Fruit fly (Drosophila melanogaster): Measurements from ENCODE around the gene CG42680.

Gene CG42680

DNA sequence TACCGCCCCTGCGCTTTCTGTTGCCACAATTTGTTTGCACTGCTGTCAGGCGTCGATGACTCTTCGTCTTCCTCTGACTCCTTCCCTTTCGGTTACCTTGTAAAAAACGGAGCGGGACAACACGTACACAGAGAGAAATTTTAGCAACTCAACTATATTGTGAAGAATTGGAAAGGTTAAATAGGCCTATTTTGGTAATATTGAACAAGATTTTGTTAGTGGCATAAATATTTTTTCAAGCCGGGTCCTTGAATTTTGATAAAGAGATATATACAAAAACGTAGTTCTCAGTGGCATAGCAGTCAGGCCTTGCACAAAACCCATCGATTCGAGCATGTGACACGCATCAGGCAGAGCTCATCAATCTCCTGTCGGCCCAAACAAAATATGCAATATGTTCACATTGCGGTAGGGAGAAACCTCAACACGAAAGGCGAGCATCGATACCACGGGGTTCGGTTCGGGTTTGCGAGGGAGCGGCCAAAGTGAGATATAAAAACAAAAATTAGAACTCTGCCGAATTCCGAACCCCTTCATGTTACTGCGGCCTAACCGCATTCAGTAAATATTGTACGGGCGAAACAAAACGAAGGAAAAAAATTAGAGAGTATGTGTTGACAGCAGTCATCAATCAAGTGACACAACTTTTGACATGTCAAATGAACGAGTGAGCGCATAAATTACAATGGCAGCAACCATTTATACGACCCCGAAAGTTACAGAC, 34.0 kb downstream of the CG42680 start (continued):
- TF ChIP-seq slou (GFP tag; optimal IDR thresholded peaks at IDR 0.05) (no peak), CG33557 (GFP tag; optimal IDR thresholded peaks at IDR 0.05) (peak; percentile 70)

dm6 chr2L:14552819-14553218, 35.2 kb downstream of the CG42680 start:
- TF ChIP-seq sens (GFP tag): peak; percentile 24
- no peak for TF ChIP-seq sc (optimal IDR thresholded peaks at IDR 0.05)
- TF ChIP-seq sc (GFP tag; optimal IDR thresholded peaks at IDR 0.05): no peak
- TF ChIP-seq chinmo (GFP tag; IDR thresholded peaks at IDR 0.05; ENCODE audit: partially characterized antibody): 0 out of 4 replicates have a peak, but pooled peaks have one; percentile 60
- TF ChIP-seq crol (GFP tag; IDR thresholded peaks at IDR 0.05): peak; percentile 59; the same call in 1 of the 2 replicates
- TF ChIP-seq Hey (tag; optimal IDR thresholded peaks at IDR 0.05): peak; percentile 15
- no peak for TF ChIP-seq CG17361 (GFP tag; IDR thresholded peaks at IDR 0.05)
- no peak for TF ChIP-seq Sox100B (GFP tag; optimal IDR thresholded peaks at IDR 0.05)
- TF ChIP-seq CG11560 (tag; IDR thresholded peaks at IDR 0.05): 0 out of 3 replicates have a peak, but pooled peaks have one; percentile 7
- no peak for TF ChIP-seq dmrt11E (tag; optimal IDR thresholded peaks at IDR 0.05)
- TF ChIP-seq Med (GFP tag): peak; percentile 54
- TF ChIP-seq CG17328 (GFP tag; IDR thresholded peaks at IDR 0.05): peak; percentile 23; the same call in 1 of the 2 replicates
- TF ChIP-seq pan (optimal IDR thresholded peaks at IDR 0.05): no peak
- TF ChIP-seq pan (GFP tag; optimal IDR thresholded peaks at IDR 0.05 in 1 of 2, IDR thresholded peaks at IDR 0.05 in 1 of 2): peak in 1 of 2 experiments; percentile 22
- TF ChIP-seq Antp (GFP tag; optimal IDR thresholded peaks at IDR 0.05): no peak
- 0 out of 2 replicates have a peak, but pooled peaks have one; percentile 14 for TF ChIP-seq HLH3B (GFP tag; IDR thresholded peaks at IDR 0.05)
- TF ChIP-seq sisA (GFP tag; IDR thresholded peaks at IDR 0.05): peak; percentile 10; the same call in 1 of the 2 replicates
- 0 out of 3 replicates have a peak, but pooled peaks have one; percentile 19 for TF ChIP-seq CG11456 (GFP tag; IDR thresholded peaks at IDR 0.05)

- TF ChIP-seq emc (GFP tag; optimal IDR thresholded peaks at IDR 0.05) (peak; percentile 14), MBD-R2 (GFP tag; IDR thresholded peaks at IDR 0.05) (no peak), E2f1 (GFP tag; IDR thresholded peaks at IDR 0.05) (peak; percentile 8; the same call in 1 of the 2 replicates), grau (tag; optimal IDR thresholded peaks at IDR 0.05) (peak; percentile 61), z (GFP tag; IDR thresholded peaks at IDR 0.05) (0 out of 3 replicates have a peak, but pooled peaks have one; percentile 32), ftz-f1 (GFP tag; optimal IDR thresholded peaks at IDR 0.05) (no peak), CG13296 (GFP tag; optimal IDR thresholded peaks at IDR 0.05) (no peak), CG14050 (GFP tag; IDR thresholded peaks at IDR 0.05) (peak; percentile 23; the same call in 1 of the 3 replicates), gfzf (GFP tag; optimal IDR thresholded peaks at IDR 0.05) (no peak), CG6689 (GFP tag; IDR thresholded peaks at IDR 0.05) (peak; percentile 59), Aef1 (GFP tag; IDR thresholded peaks at IDR 0.05) (0 out of 3 replicates have a peak, but pooled peaks have one; percentile 27), CG10565 (GFP tag; optimal IDR thresholded peaks at IDR 0.05) (no peak), CG3163 (GFP tag; optimal IDR thresholded peaks at IDR 0.05) (peak; percentile 14), CG33213 (GFP tag; optimal IDR thresholded peaks at IDR 0.05) (peak; percentile 59), CG15073 (GFP tag; optimal IDR thresholded peaks at IDR 0.05) (peak; percentile 45), eve (GFP tag; optimal IDR thresholded peaks at IDR 0.05) (peak in 1 of 2 experiments; percentile 66), Awh (GFP tag; IDR thresholded peaks at IDR 0.05) (0 out of 2 replicates have a peak, but pooled peaks have one; percentile 21), CG10209 (GFP tag; optimal IDR thresholded peaks at IDR 0.05) (peak; percentile 61), repo (GFP tag; optimal IDR thresholded peaks at IDR 0.05) (peak; percentile 33), CG8281 (tag; optimal IDR thresholded peaks at IDR 0.05) (no peak), CG13624 (GFP tag; optimal IDR thresholded peaks at IDR 0.05) (peak; percentile 50), D19B (GFP tag; optimal IDR thresholded peaks at IDR 0.05) (no peak), pzg (GFP tag; optimal IDR thresholded peaks at IDR 0.05) (no peak), dm (GFP tag; optimal IDR thresholded peaks at IDR 0.05) (peak; percentile 14), MESR4 (GFP tag; optimal IDR thresholded peaks at IDR 0.05) (no peak), CG4854 (GFP tag; optimal IDR thresholded peaks at IDR 0.05) (peak; percentile 20), maf-S (GFP tag; optimal IDR thresholded peaks at IDR 0.05) (peak; percentile 35), crc (GFP tag; optimal IDR thresholded peaks at IDR 0.05) (peak; percentile 47)
Measured at dm6 chr2L:14552141-14552748, 35.8 kb downstream of the CG42680 start.
